Fruit fly (Drosophila melanogaster): ENCODE results near the gene nAChRalpha2.
A peak's percentile ranks its signal among the peaks of the same experiment; 100 is the strongest.

dm6 chr3R:24524426-24524974 lies 39.3 kb downstream of the nAChRalpha2 start, which contains the start of gene Jhbp12:
- TF ChIP-seq fd96Ca (GFP tag; IDR thresholded peaks at IDR 0.05) (0 out of 3 replicates have a peak, but pooled peaks have one; percentile 24), CG32121 (GFP tag; IDR thresholded peaks at IDR 0.05) (no peak), Pif1B (GFP tag; optimal IDR thresholded peaks at IDR 0.05) (no peak), CG14655 (GFP tag; optimal IDR thresholded peaks at IDR 0.05) (no peak), CG9948 (tag; optimal IDR thresholded peaks at IDR 0.05) (no peak), Pif1A (GFP tag; optimal IDR thresholded peaks at IDR 0.05) (no peak), CG8159 (tag; optimal IDR thresholded peaks at IDR 0.05) (no peak), Snoo (tag; optimal IDR thresholded peaks at IDR 0.05) (no peak), CG4496 (GFP tag; IDR thresholded peaks at IDR 0.05) (no peak), EcR (GFP tag; optimal IDR thresholded peaks at IDR 0.05) (peak; percentile 76), CG34367 (tag; optimal IDR thresholded peaks at IDR 0.05) (no peak), CG13204 (GFP tag; optimal IDR thresholded peaks at IDR 0.05) (no peak), D1 (tag; optimal IDR thresholded peaks at IDR 0.05) (no peak), CG8301 (tag; optimal IDR thresholded peaks at IDR 0.05) (no peak)
